Fruit fly (Drosophila melanogaster) whole organism, prepupa: ENCODE data around the gene D12.

Experiments used
- Blimp-1 ChIP-seq: fragments of 200-800 bp; sonication (Bioruptor generic); optimal IDR thresholded peaks from 3 replicates; lab custom pipeline; 2017; ENCODE audit warnings: missing biosample characterization, missing genetic modification characterization, mild to moderate bottlenecking, moderate library complexity, missing genetic modification reagents
- CG11902 ChIP-seq: fragments of 200-800 bp; sonication (Bioruptor generic); optimal IDR thresholded peaks from 3 replicates; lab custom pipeline; 2016; ENCODE audit warnings: missing biosample characterization, missing genetic modification characterization
- CG1621 ChIP-seq: fragments of 200-800 bp; sonication (Bioruptor generic); optimal IDR thresholded peaks from 3 replicates; lab custom pipeline; 2018; ENCODE audit warnings: missing biosample characterization, mild to moderate bottlenecking, missing genetic modification characterization
- CG16779 ChIP-seq: fragments of 200-800 bp; sonication (Bioruptor generic); optimal IDR thresholded peaks from 3 replicates; lab custom pipeline; 2017; ENCODE audit warnings: missing biosample characterization, mild to moderate bottlenecking, missing genetic modification characterization
- CG3032 ChIP-seq: fragments of 200-800 bp; optimal IDR thresholded peaks from 2 replicates; lab custom pipeline; 2019; ENCODE audit warnings: missing biosample characterization, mild to moderate bottlenecking, missing genetic modification characterization, moderate library complexity
- CG4318 ChIP-seq: fragments of 200-800 bp; sonication (Bioruptor generic); optimal IDR thresholded peaks from 3 replicates; lab custom pipeline; 2017; ENCODE audit warnings: missing biosample characterization, mild to moderate bottlenecking, missing genetic modification characterization
- CG6163 ChIP-seq: fragments of 200-800 bp; sonication (Bioruptor generic); IDR thresholded peaks from 3 replicates; pipeline ENCODE4 v1.3.6; 2022; ENCODE audit warnings: missing biosample characterization, missing genetic modification characterization
- CG6276 ChIP-seq: fragments of 200-800 bp; sonication (Bioruptor generic); optimal IDR thresholded peaks from 2 replicates; lab custom pipeline; 2017; ENCODE audit warnings: missing biosample characterization, mild to moderate bottlenecking, missing genetic modification characterization
- CG6792 ChIP-seq: fragments of 200-800 bp; sonication (Bioruptor generic); optimal IDR thresholded peaks from 3 replicates; lab custom pipeline; 2016; ENCODE audit warnings: missing biosample characterization, missing genetic modification characterization
- CG6808 ChIP-seq: fragments of 200-800 bp; sonication (Bioruptor generic); optimal IDR thresholded peaks from 3 replicates; lab custom pipeline; 2017; ENCODE audit warnings: missing biosample characterization, missing genetic modification characterization, mild to moderate bottlenecking, moderate library complexity, missing genetic modification reagents
- CG6854 ChIP-seq: fragments of 200-800 bp; sonication (Bioruptor generic); optimal IDR thresholded peaks from 2 replicates; lab custom pipeline; 2017; ENCODE audit warnings: missing biosample characterization, mild to moderate bottlenecking, missing genetic modification characterization
- CG8119 ChIP-seq: fragments of 200-800 bp; sonication (Bioruptor generic); IDR thresholded peaks from 3 replicates; pipeline ENCODE4 v1.3.6; 2022; ENCODE audit warnings: missing biosample characterization, missing genetic modification characterization
- CG8632 ChIP-seq: fragments of 200-800 bp; sonication (Bioruptor generic); optimal IDR thresholded peaks from 3 replicates; lab custom pipeline; 2016; ENCODE audit warnings: missing biosample characterization, missing genetic modification characterization
- CG9139 ChIP-seq: fragments of 200-800 bp; sonication (Bioruptor generic); optimal IDR thresholded peaks from 3 replicates; lab custom pipeline; 2017; ENCODE audit warnings: missing biosample characterization, mild to moderate bottlenecking, missing genetic modification characterization
- Eip75B ChIP-seq: fragments of 200-800 bp; sonication (Bioruptor generic); optimal IDR thresholded peaks from 3 replicates; lab custom pipeline; 2016; ENCODE audit warnings: missing biosample characterization, missing genetic modification characterization
- Eip78C ChIP-seq: fragments of 200-800 bp; sonication (Bioruptor generic); peaks from one replicate; lab custom pipeline; 2016; ENCODE audit warnings: missing biosample characterization, missing genetic modification characterization
- Eip93F ChIP-seq: fragments of 200-800 bp; sonication (Bioruptor generic); optimal IDR thresholded peaks from 2 replicates; lab custom pipeline; 2016; ENCODE audit warnings: missing biosample characterization, mild to moderate bottlenecking, missing genetic modification characterization
- Ets96B ChIP-seq: fragments of 200-800 bp; optimal IDR thresholded peaks from 2 replicates; lab custom pipeline; 2019; ENCODE audit warnings: missing biosample characterization, mild to moderate bottlenecking, missing genetic modification characterization, moderate library complexity
- Gug ChIP-seq: fragments of 200-800 bp; sonication (Bioruptor generic); IDR thresholded peaks from 2 replicates; pipeline ENCODE4 v1.3.6; 2022; ENCODE audit warnings: missing biosample characterization, missing genetic modification characterization
- Hr38 ChIP-seq: sonication (Bioruptor generic); optimal IDR thresholded peaks from 2 replicates; lab custom pipeline; 2016; ENCODE audit warnings: missing biosample characterization, missing genetic modification characterization
- Hr39 ChIP-seq: fragments of 200-800 bp; sonication (Bioruptor generic); optimal IDR thresholded peaks from 2 replicates; lab custom pipeline; 2016; ENCODE audit warnings: missing biosample characterization, missing genetic modification characterization
- OdsH ChIP-seq: fragments of 200-800 bp; sonication (Bioruptor generic); optimal IDR thresholded peaks from 3 replicates; lab custom pipeline; 2016; ENCODE audit warnings: missing biosample characterization, missing genetic modification characterization
- Smox ChIP-seq: fragments of 200-800 bp; sonication (Bioruptor generic); optimal IDR thresholded peaks from 3 replicates; lab custom pipeline; 2016; ENCODE audit warnings: missing biosample characterization, missing genetic modification characterization
- Sox102F ChIP-seq: fragments of 200-800 bp; sonication (Bioruptor generic); optimal IDR thresholded peaks from 2 replicates; lab custom pipeline; 2016; ENCODE audit warnings: missing biosample characterization, mild to moderate bottlenecking, missing genetic modification characterization
- Sox14 ChIP-seq: fragments of 200-800 bp; sonication (Bioruptor generic); optimal IDR thresholded peaks from 3 replicates; lab custom pipeline; 2016; ENCODE audit warnings: missing biosample characterization, missing genetic modification characterization
- Sox15 ChIP-seq: fragments of 200-800 bp; sonication (Bioruptor generic); optimal IDR thresholded peaks from 3 replicates; lab custom pipeline; 2016; ENCODE audit warnings: missing biosample characterization, missing genetic modification characterization
- achi ChIP-seq: fragments of 200-800 bp; sonication (Bioruptor generic); optimal IDR thresholded peaks from 3 replicates; lab custom pipeline; 2016; ENCODE audit warnings: missing biosample characterization, missing genetic modification characterization
- cyc ChIP-seq: fragments of 200-800 bp; sonication (Bioruptor generic); optimal IDR thresholded peaks from 3 replicates; lab custom pipeline; 2016; ENCODE audit warnings: missing biosample characterization, missing genetic modification characterization
- dac ChIP-seq: fragments of 200-800 bp; sonication (Bioruptor generic); optimal IDR thresholded peaks from 2 replicates; lab custom pipeline; 2017; ENCODE audit warnings: missing biosample characterization, mild to moderate bottlenecking, missing genetic modification characterization
- dsx ChIP-seq: fragments of 200-800 bp; optimal IDR thresholded peaks from 3 replicates; lab custom pipeline; 2019; ENCODE audit warnings: missing biosample characterization, mild to moderate bottlenecking, missing genetic modification characterization, moderate library complexity; ENCODE audit not compliant: poor library complexity, severe bottlenecking
- eg ChIP-seq: fragments of 200-800 bp; sonication (Bioruptor generic); IDR thresholded peaks from 3 replicates; pipeline ENCODE4 v1.3.6; 2022; ENCODE audit warnings: missing biosample characterization, missing genetic modification characterization
- esn ChIP-seq: fragments of 200-800 bp; sonication (Bioruptor generic); optimal IDR thresholded peaks from 2 replicates; lab custom pipeline; 2016; ENCODE audit warnings: missing biosample characterization, mild to moderate bottlenecking, missing genetic modification characterization, moderate library complexity
- fd59A ChIP-seq: fragments of 200-800 bp; sonication (Bioruptor generic); optimal IDR thresholded peaks from 2 replicates; lab custom pipeline; 2017; ENCODE audit warnings: missing biosample characterization, mild to moderate bottlenecking, missing genetic modification characterization, missing genetic modification reagents
- fkh ChIP-seq: fragments of 200-800 bp; sonication (Bioruptor generic); optimal IDR thresholded peaks from 3 replicates; lab custom pipeline; 2017; ENCODE audit warnings: missing biosample characterization, mild to moderate bottlenecking, missing genetic modification characterization, moderate library complexity
- lz ChIP-seq: fragments of 200-800 bp; sonication (Bioruptor generic); optimal IDR thresholded peaks from 3 replicates; lab custom pipeline; 2016; ENCODE audit warnings: missing biosample characterization, missing genetic modification characterization
- net ChIP-seq: fragments of 200-800 bp; sonication (Bioruptor generic); optimal IDR thresholded peaks from 3 replicates; lab custom pipeline; 2016; ENCODE audit warnings: missing biosample characterization, missing genetic modification characterization
- pdm3 ChIP-seq: fragments of 200-800 bp; sonication (Bioruptor generic); optimal IDR thresholded peaks from 3 replicates; lab custom pipeline; 2016; ENCODE audit warnings: missing biosample characterization, missing genetic modification characterization
- salr ChIP-seq, 2 experiments: fragments of 200-800 bp; sonication (Bioruptor generic); optimal IDR thresholded peaks; 3 replicates each; lab custom pipeline; 2016 to 2018; ENCODE audit warnings: missing biosample characterization in 2 of 2, missing genetic modification characterization in 2 of 2, mild to moderate bottlenecking in 1 of 2
- ss ChIP-seq, 2 experiments: fragments of 200-800 bp; sonication (Bioruptor generic); optimal IDR thresholded peaks; 2 replicates in 1 of 2; 3 replicates in 1 of 2; lab custom pipeline; 2017 to 2018; ENCODE audit warnings: mild to moderate bottlenecking in 2 of 2, missing biosample characterization in 2 of 2, missing genetic modification characterization in 2 of 2, moderate library complexity in 1 of 2
- svp ChIP-seq: fragments of 200-800 bp; sonication (Bioruptor generic); peaks from one replicate; lab custom pipeline; 2016; ENCODE audit warnings: missing biosample characterization, missing genetic modification characterization
- topi ChIP-seq: fragments of 200-800 bp; sonication (Bioruptor generic); optimal IDR thresholded peaks from 3 replicates; lab custom pipeline; 2016; ENCODE audit warnings: missing biosample characterization, missing genetic modification characterization
- vri ChIP-seq: fragments of 200-800 bp; sonication (Bioruptor generic); optimal IDR thresholded peaks from 3 replicates; lab custom pipeline; 2016; ENCODE audit warnings: missing biosample characterization, mild to moderate bottlenecking, missing genetic modification characterization

The D12 gene

DNA sequence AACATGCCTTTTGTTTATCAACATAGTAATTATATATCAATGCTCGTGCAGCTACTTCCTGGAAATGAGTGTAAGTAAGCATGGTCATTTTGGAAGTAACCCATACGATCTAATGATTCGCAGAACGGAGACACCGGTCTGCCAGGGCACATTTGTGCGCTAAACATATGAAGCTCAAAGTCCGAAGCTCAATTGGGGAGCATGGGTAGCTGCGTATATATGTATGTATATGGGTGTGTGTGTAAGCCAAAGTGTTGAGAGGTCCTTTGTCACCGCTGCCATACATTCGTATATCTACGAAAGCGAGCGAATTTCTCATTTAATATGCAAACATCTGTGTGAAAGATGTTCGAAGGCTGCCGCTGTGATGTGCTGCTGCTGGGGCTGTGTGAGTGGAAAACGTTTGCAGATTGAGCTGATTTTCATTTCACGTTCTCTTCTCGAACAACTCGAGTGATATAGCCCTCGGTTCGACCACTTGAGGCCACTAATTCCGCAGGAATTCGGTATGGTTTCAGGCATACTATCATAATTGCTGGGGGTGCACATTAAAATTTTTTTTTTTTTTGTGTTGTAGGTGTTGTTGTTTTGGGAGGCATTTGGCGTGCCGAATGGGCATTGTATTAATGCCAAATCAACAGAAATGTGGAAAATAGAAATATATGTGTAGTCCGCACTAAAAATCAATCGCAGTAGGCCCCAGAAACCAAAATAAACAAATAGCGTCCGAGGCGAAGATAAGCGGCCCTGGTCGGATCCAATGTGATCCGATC is 18.9 kb downstream of the D12 start (continued):
- TF ChIP-seq CG3032 (tag; lab: Kevin White, UChicago) (no peak), CG9139 (peak; percentile 38), Sox14 (no peak), CG4318 (no peak), OdsH (GFP tag; lab: Kevin White, UChicago) (no peak), topi (GFP tag; lab: Kevin White, UChicago) (no peak), CG6808 (GFP tag; lab: Kevin White, UChicago) (peak; percentile 32), CG6792 (GFP tag; lab: Kevin White, UChicago) (no peak), CG8119 (GFP tag; lab: Robert Waterston, UW) (0 out of 3 replicates have a peak, but pooled peaks have one; percentile 17), CG6163 (GFP tag; lab: Robert Waterston, UW) (no peak), CG8632 (GFP tag; lab: Kevin White, UChicago) (no peak), CG11902 (GFP tag; lab: Kevin White, UChicago) (no peak), pdm3 (GFP tag; lab: Kevin White, UChicago) (no peak), net (GFP tag; lab: Kevin White, UChicago) (no peak), fkh (GFP tag; lab: Kevin White, UChicago) (no peak), cyc (GFP tag; lab: Kevin White, UChicago) (no peak), CG6854 (no peak), Blimp-1 (GFP tag; lab: Kevin White, UChicago) (no peak), Gug (GFP tag; lab: Robert Waterston, UW) (no peak)
- TF ChIP-seq, all 60 proteins: peak for 8

DNA sequence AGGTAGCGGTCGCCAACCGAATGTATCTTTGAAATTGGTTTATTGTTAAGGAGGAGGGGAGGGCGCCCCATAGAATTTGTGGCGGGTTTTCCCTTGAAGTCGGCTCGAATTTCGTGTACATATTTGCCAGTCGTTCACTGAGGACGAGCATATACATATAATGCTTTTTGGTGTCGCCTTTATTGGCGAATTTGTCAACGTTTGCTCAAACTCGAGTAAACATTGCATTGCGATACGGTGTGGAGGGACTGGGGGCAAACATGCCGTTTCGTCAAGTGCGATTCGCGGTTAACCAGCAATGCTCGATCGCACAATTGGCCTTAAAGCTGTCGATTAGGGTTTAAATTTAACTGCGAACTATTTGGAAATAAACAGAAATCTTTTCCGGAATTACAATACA is 19.6 kb downstream of the D12 start:
- peak; percentile 4 for TF ChIP-seq Blimp-1 (GFP tag; lab: Kevin White, UChicago)
- TF ChIP-seq CG3032 (tag; lab: Kevin White, UChicago), result no peak
- peak; percentile 34 for TF ChIP-seq fkh (GFP tag; lab: Kevin White, UChicago)
- TF ChIP-seq Eip78C (GFP tag; lab: Kevin White, UChicago), result peak; percentile 52
- no peak for TF ChIP-seq CG6808 (GFP tag; lab: Kevin White, UChicago)
- peak; percentile 23 for TF ChIP-seq esn
- TF ChIP-seq Eip75B (GFP tag; lab: Kevin White, UChicago), result no peak
- no peak for TF ChIP-seq CG16779
- peak; percentile 31 for TF ChIP-seq svp (GFP tag; lab: Kevin White, UChicago)
- TF ChIP-seq CG8632 (GFP tag; lab: Kevin White, UChicago), result no peak
- peak; percentile 20 for TF ChIP-seq vri (GFP tag; lab: Kevin White, UChicago)

DNA sequence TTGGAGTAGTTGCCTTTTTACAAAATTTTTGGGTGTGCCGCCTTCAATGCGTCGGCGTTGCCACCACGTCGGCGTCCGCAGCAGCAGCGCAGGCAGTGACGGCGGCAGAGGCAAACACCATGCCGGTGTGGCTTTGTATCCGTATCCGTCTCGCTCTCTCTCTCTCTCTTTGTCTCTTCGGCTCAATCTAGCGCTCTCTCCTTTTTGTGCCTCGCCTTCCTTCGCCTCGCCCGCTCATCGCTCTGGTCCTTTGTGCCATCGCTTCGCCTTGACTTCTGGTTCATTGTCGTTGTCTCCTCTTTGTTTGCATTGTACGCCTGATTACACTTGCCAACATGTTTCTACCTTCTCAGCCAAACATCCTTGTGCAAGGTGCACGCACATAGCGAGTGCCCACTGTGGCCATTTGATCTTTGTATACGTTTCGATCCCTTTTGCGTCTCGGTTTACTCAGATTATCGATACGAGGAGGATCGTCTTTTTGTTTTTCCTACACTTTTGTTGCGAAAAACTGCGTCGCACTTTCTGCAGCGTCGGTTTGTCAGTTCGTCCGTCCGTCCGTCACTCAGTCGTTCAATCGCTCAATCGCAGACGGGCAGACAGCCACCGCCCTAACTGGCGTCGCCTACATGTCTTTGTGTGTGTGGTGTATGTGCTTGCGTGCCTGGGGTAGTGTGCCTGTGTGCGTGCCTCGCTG is 20.7 kb downstream of the D12 start:
- TF ChIP-seq Hr38 (GFP tag; lab: Kevin White, UChicago) (no peak), CG8632 (GFP tag; lab: Kevin White, UChicago) (peak; percentile 59), eg (GFP tag; lab: Robert Waterston, UW) (peak; percentile 60), CG9139 (peak; percentile 47), CG6792 (GFP tag; lab: Kevin White, UChicago) (peak; percentile 76), Smox (GFP tag; lab: Kevin White, UChicago) (peak; percentile 73), ss (GFP tag; optimal IDR thresholded peaks at IDR 0.05; lab: Kevin White, UChicago) (peak; percentile 82 to 90), CG1621 (tag; lab: Kevin White, UChicago) (peak; percentile 71), CG6854 (peak; percentile 6), Eip93F (GFP tag; lab: Kevin White, UChicago) (no peak), CG11902 (GFP tag; lab: Kevin White, UChicago) (peak; percentile 30), CG3032 (tag; lab: Kevin White, UChicago) (peak; percentile 63), Eip78C (GFP tag; lab: Kevin White, UChicago) (peak; percentile 94), Hr39 (GFP tag; lab: Kevin White, UChicago) (peak; percentile 78), Sox102F (GFP tag; lab: Kevin White, UChicago) (peak; percentile 88), esn (peak; percentile 85), dsx (GFP tag; lab: Kevin White, UChicago) (peak; percentile 84), CG6808 (GFP tag; lab: Kevin White, UChicago) (peak; percentile 73), fd59A (peak; percentile 65), dac (GFP tag; lab: Kevin White, UChicago) (peak; percentile 14), achi (GFP tag; lab: Kevin White, UChicago) (peak; percentile 72), CG4318 (no peak), lz (GFP tag; lab: Kevin White, UChicago) (peak; percentile 79), salr (GFP tag; optimal IDR thresholded peaks at IDR 0.05; lab: Kevin White, UChicago) (peak; percentile 32 to 63), Eip75B (GFP tag; lab: Kevin White, UChicago) (peak; percentile 89), Blimp-1 (GFP tag; lab: Kevin White, UChicago) (peak; percentile 29), CG6276 (GFP tag; lab: Kevin White, UChicago) (peak; percentile 16), CG6163 (GFP tag; lab: Robert Waterston, UW) (peak; percentile 82), Sox14 (peak; percentile 98), Ets96B (peak; percentile 76), Sox15 (peak; percentile 7)
